Worm (Caenorhabditis elegans): Measurements from ENCODE around the gene wrt-10.

Gene wrt-10

DNA sequence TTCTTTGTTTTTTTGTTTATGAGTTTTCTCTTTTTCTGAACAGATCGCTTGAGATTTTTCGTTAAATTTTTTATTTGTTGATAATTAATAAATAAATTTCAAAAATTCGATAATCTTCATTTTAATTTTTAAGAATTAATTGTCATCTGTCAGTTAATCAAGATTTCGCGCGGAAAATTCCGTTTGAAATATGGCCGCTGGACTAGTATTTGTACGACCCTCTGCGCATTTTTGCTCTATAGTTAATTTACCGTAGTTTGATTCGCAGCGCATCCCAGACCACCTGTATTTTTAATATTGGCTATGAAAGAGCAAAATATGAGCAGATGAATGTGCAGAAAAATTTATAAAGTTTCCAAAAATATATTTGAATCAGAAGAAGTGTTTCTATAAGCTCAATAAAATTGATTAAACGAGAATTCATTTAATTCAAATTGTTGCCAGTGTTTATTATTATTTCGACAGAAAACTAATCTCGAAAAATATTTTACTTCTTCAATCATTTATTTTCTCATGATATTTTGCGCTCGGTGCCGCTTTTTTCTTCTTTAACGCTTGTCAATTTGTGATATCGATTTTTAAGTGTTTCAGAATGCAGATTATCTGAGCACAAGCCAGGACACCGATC lies 3.4 kb upstream of the wrt-10 start, which contains the start of gene nfi-1 (continued):
- TF ChIP-seq dox-1 (GFP tag; IDR thresholded peaks at IDR 0.05) (peak; percentile 42; the same call in 1 of the 2 replicates), madf-3 (GFP tag; IDR thresholded peaks at IDR 0.05) (no peak), lin-54 (GFP tag; optimal IDR thresholded peaks at IDR 0.05) (peak; percentile 36), tlf-1 (GFP tag; optimal IDR thresholded peaks at IDR 0.05) (no peak), ztf-25 (GFP tag; IDR thresholded peaks at IDR 0.05) (no peak), nfya-1 (tag; optimal IDR thresholded peaks at IDR 0.05; ENCODE audit: borderline replicate concordance, insufficient read depth) (no peak), tbp1 (GFP tag; optimal IDR thresholded peaks at IDR 0.05) (no peak), mcd-1 (GFP tag; IDR thresholded peaks at IDR 0.05) (peak; percentile 49; the same call in 1 of the 2 replicates), ama-1 (optimal IDR thresholded peaks at IDR 0.05) (no peak), ama-1 (GFP tag; optimal IDR thresholded peaks at IDR 0.05) (no peak), zfh-2 (GFP tag; conservative IDR thresholded peaks at IDR 0.05) (no peak), sea-2 (GFP tag; IDR thresholded peaks at IDR 0.05) (no peak), gei-17 (GFP tag; optimal IDR thresholded peaks at IDR 0.05) (no peak), F23B12.7 (tag; optimal IDR thresholded peaks at IDR 0.05; ENCODE audit: insufficient read depth) (no peak), dpff-1 (tag; optimal IDR thresholded peaks at IDR 0.05) (no peak), hlh-26 (GFP tag; conservative IDR thresholded peaks at IDR 0.05) (no peak), ztf-22 (GFP tag; optimal IDR thresholded peaks at IDR 0.05) (no peak), mel-28 (tag; optimal IDR thresholded peaks at IDR 0.05; ENCODE audit: borderline replicate concordance) (no peak), F39B2.1 (GFP tag; IDR thresholded peaks at IDR 0.05) (no peak), nhr-80 (tag; optimal IDR thresholded peaks at IDR 0.05) (peak; percentile 35)

DNA sequence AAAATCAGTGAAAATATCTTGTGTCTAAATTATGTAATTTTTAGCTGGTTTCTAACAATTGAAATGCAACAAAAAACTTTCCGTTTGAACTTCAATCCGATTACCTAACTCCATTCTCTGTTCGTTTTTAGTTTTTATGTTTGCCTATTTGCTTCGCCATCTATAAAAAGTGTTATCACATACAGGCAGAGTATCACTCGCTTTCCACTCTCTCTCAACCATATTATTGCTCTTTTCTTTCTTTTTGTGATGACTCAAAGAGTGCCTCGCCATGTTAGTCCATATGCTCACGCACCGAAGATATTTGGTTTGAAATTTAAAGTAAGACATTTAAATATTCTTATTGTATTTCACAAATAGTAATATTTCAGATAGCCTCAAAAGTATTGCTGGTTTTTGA lies 571 bp upstream of the wrt-10 start, which contains the start of gene ZK1290.13:
ZK1290.13 (plus strand) TSS at position 73 of the 400 bp plus-strand sequence.
- TF ChIP-seq egl-44 (GFP tag; IDR thresholded peaks at IDR 0.05), result no peak
- peak; percentile 48 for TF ChIP-seq nhr-80 (tag; optimal IDR thresholded peaks at IDR 0.05)

DNA sequence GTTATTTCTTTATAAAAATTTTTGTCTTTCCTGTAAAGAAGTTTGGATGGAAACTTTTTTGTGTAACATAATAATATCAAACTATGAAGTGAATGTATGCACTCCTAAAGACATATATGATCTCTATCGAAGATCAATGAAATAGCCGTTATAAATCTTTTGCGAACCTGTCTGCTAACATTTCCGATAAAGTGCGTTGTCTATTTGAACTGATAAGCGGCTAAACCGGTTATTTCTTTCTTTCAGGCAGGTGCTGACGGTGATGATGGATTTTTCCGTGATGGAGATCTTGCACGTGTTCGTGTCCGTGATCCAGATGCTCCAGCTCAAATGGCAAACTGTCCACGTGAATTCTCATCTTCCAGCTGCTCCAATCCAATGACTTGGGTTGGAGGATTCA lies 2.9 kb downstream of the wrt-10 start:
- no peak for TF ChIP-seq madf-6 (GFP tag; IDR thresholded peaks at IDR 0.05)
- TF ChIP-seq lin-35 (GFP tag; optimal IDR thresholded peaks at IDR 0.05), result no peak
- TF ChIP-seq snpc-1.3 (tag; optimal IDR thresholded peaks at IDR 0.05; ENCODE audit: insufficient read depth), result no peak
- no peak for TF ChIP-seq hmg-1.2 (GFP tag; IDR thresholded peaks at IDR 0.05)
- TF ChIP-seq ama-1 (optimal IDR thresholded peaks at IDR 0.05), result no peak
- TF ChIP-seq ama-1 (GFP tag; optimal IDR thresholded peaks at IDR 0.05), result no peak
- TF ChIP-seq aptf-3 (GFP tag; IDR thresholded peaks at IDR 0.05), result no peak
- TF ChIP-seq atf-7 (tag; optimal IDR thresholded peaks at IDR 0.05), result no peak
- TF ChIP-seq ceh-79 (tag; optimal IDR thresholded peaks at IDR 0.05), result no peak
- TF ChIP-seq unc-62 (GFP tag; optimal IDR thresholded peaks at IDR 0.05), result no peak
- no peak for TF ChIP-seq K11D2.4 (GFP tag; IDR thresholded peaks at IDR 0.05)
- TF ChIP-seq ztf-18 (tag; optimal IDR thresholded peaks at IDR 0.05), result no peak
- no peak for TF ChIP-seq sea-2 (GFP tag; IDR thresholded peaks at IDR 0.05)
- no peak for TF ChIP-seq T07F8.4 (tag; optimal IDR thresholded peaks at IDR 0.05)
- no peak for TF ChIP-seq ekl-4 (GFP tag; IDR thresholded peaks at IDR 0.05)

DNA sequence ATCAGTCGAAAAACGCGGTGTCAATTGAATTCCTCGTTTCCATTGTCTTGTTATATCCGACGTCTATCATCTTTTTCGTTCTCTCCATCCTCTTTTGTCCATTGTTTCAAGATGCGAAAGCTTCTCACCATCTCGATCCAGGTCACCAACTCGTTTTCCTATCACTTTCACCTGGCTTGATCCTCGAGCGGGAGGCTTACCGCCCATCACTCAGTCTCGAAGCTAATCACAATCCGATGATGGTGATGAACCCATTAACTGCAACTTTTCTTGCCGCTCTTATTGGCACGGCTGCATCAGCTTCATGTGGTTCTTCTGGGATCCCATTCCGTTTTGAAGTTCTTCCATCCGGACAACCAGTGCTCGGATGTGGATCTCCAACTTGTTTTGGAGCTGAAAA lies 3.4 kb downstream of the wrt-10 start, which contains the start of gene wrt-1:
wrt-1 (plus strand) TSS at position 53 of the 400 bp plus-strand sequence.
- TF ChIP-seq atf-7 (tag; optimal IDR thresholded peaks at IDR 0.05) (peak; percentile 4), ztf-25 (GFP tag; IDR thresholded peaks at IDR 0.05) (no peak), snpc-4 (GFP tag; optimal IDR thresholded peaks at IDR 0.05) (no peak), snpc-4 (tag; optimal IDR thresholded peaks at IDR 0.05) (no peak), Y53G8AR.9 (GFP tag; conservative IDR thresholded peaks at IDR 0.05) (peak; percentile 56), Y67H2A.10 (GFP tag; conservative IDR thresholded peaks at IDR 0.05) (no peak), C06A6.2 (GFP tag; conservative IDR thresholded peaks at IDR 0.05) (peak; percentile 59; the same call in 1 of the 2 replicates), fkh-3 (tag; optimal IDR thresholded peaks at IDR 0.05) (no peak), Y56A3A.18 (GFP tag; IDR thresholded peaks at IDR 0.05) (0 out of 2 replicates have a peak, but pooled peaks have one; percentile 64), aptf-2 (GFP tag; conservative IDR thresholded peaks at IDR 0.05) (no peak), hsf-1 (GFP tag; IDR thresholded peaks at IDR 0.05) (no peak), pbrm-1 (GFP tag; IDR thresholded peaks at IDR 0.05) (peak; percentile 43; the same call in 1 of the 2 replicates), dox-1 (GFP tag; IDR thresholded peaks at IDR 0.05) (0 out of 2 replicates have a peak, but pooled peaks have one; percentile 13), mcd-1 (GFP tag; IDR thresholded peaks at IDR 0.05) (peak; percentile 44)

All from whole organism, young adult.